Fruit fly (Drosophila melanogaster): ENCODE data around the gene Rh6.

dm6 chr3R:15531373-15531772, 48.4 kb downstream of the Rh6 start, which contains the start of gene CG31296:
- TF ChIP-seq psq (optimal IDR thresholded peaks at IDR 0.05): no peak
- TF ChIP-seq h (optimal IDR thresholded peaks at IDR 0.05): no peak
- TF ChIP-seq ttk (optimal IDR thresholded peaks at IDR 0.05): no peak

Data from Kc167 (cell line).